Worm (Caenorhabditis elegans): ENCODE data around the gene Y9C9A.13.

The Y9C9A.13 gene

ce11 chrIV:4975995-4976394 is 6.7 kb upstream of the Y9C9A.13 start, which contains the start of gene Y9C9A.16:
TSS of gene Y9C9A.16 (minus strand) at chrIV:4976125.
- TF ChIP-seq unc-55 (GFP tag; optimal IDR thresholded peaks at IDR 0.05), result no peak
- no peak for TF ChIP-seq sox-2 (GFP tag; IDR thresholded peaks at IDR 0.05)
- TF ChIP-seq C38D4.7 (GFP tag; optimal IDR thresholded peaks at IDR 0.05), result no peak
- no peak for TF ChIP-seq elt-2 (tag; optimal IDR thresholded peaks at IDR 0.05)
- no peak for TF ChIP-seq pat-9 (tag; optimal IDR thresholded peaks at IDR 0.05)
- no peak for TF ChIP-seq ref-2 (tag; optimal IDR thresholded peaks at IDR 0.05)
- no peak for TF ChIP-seq zip-5 (tag; optimal IDR thresholded peaks at IDR 0.05)
- TF ChIP-seq pha-4 (tag; optimal IDR thresholded peaks at IDR 0.05), result no peak
- no peak for TF ChIP-seq ets-4 (tag; optimal IDR thresholded peaks at IDR 0.05)
- no peak for TF ChIP-seq C08G9.2 (tag; optimal IDR thresholded peaks at IDR 0.05)
- no peak for TF ChIP-seq ttx-3 (tag; optimal IDR thresholded peaks at IDR 0.05)
- TF ChIP-seq T23F11.4 (GFP tag; optimal IDR thresholded peaks at IDR 0.05), result no peak
- no peak for TF ChIP-seq pax-1 (tag; optimal IDR thresholded peaks at IDR 0.05)
- TF ChIP-seq ahr-1 (tag; optimal IDR thresholded peaks at IDR 0.05), result no peak
- TF ChIP-seq npax-4 (tag; optimal IDR thresholded peaks at IDR 0.05), result no peak
- no peak for TF ChIP-seq eyg-1 (tag; optimal IDR thresholded peaks at IDR 0.05)
- no peak for TF ChIP-seq pha-2 (tag; optimal IDR thresholded peaks at IDR 0.05)
- TF ChIP-seq F13H6.1 (tag; optimal IDR thresholded peaks at IDR 0.05), result no peak

DNA sequence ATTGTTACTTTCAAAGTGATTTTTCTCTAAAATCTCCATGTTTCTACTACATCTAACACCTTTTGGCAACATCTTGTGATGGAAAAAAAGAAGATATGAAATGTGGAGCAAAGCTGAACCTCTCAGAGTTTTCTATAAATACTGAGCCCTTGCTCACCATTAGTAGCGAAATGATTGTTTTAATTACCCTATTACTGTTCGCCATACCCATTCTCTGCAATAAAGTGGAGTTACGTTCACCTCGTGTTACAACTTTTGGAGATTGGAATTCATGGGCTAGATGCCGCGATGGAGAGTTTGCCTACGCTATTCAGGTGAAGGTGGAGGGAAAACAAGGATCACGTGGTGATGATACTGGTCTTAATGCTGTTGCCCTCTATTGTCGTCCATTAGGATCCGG is 5.5 kb downstream of the Y9C9A.13 start, which contains the start of gene txt-3:
txt-3 (plus strand) TSS at position 125 of the 400 bp plus-strand sequence.
- TF ChIP-seq madf-2 (tag; optimal IDR thresholded peaks at IDR 0.05), result no peak
- TF ChIP-seq che-1 (tag; optimal IDR thresholded peaks at IDR 0.05), result no peak

- no peak for TF ChIP-seq ama-1 (optimal IDR thresholded peaks at IDR 0.05)
Observed at ce11 chrIV:4960623-4961022, 8.7 kb downstream of the Y9C9A.13 start, which contains the start of gene str-164. TSS of gene str-164 (plus strand) at chrIV:4960735.

DNA sequence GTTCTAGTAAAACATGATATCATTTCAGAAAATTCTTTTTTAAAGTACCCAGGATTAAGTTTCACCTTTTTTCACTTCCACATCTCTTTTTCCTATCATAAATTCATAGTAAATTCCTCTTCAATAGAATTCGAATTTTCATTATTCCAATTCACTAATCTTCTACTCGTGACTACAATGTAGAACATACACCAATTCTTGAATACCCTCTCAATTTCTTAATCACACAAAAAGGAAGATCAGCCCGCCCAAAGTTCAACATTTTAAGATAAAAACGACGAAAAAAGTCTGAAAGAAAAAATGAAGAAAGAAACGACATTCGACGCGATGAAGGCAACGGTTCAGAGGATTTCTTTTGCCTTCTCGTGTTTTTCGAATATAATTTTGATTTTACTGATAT is 15.4 kb downstream of the Y9C9A.13 start, which contains the start of gene str-163:
str-163 (plus strand) TSS at position 301 of the 400 bp plus-strand sequence.
- TF ChIP-seq ceh-9 (tag; optimal IDR thresholded peaks at IDR 0.05) (no peak), ama-1 (optimal IDR thresholded peaks at IDR 0.05) (no peak), K09A11.1 (tag; optimal IDR thresholded peaks at IDR 0.05; ENCODE audit: insufficient read depth) (no peak), hlh-6 (tag; optimal IDR thresholded peaks at IDR 0.05) (no peak), rnt-1 (tag; optimal IDR thresholded peaks at IDR 0.05) (no peak), ceh-45 (GFP tag; IDR thresholded peaks at IDR 0.05) (no peak), mec-3 (tag; optimal IDR thresholded peaks at IDR 0.05; ENCODE audit: borderline replicate concordance) (no peak), zip-5 (tag; optimal IDR thresholded peaks at IDR 0.05) (no peak), che-1 (tag; optimal IDR thresholded peaks at IDR 0.05) (no peak), unc-42 (tag; optimal IDR thresholded peaks at IDR 0.05) (no peak), dve-1 (tag; optimal IDR thresholded peaks at IDR 0.05) (no peak), ztf-16 (tag; optimal IDR thresholded peaks at IDR 0.05) (no peak), npax-4 (tag; optimal IDR thresholded peaks at IDR 0.05) (no peak), ceh-6 (GFP tag; optimal IDR thresholded peaks at IDR 0.05) (no peak), ref-2 (tag; optimal IDR thresholded peaks at IDR 0.05) (no peak), ceh-30 (tag; optimal IDR thresholded peaks at IDR 0.05) (no peak), ets-4 (tag; optimal IDR thresholded peaks at IDR 0.05) (no peak), sdc-2 (tag; optimal IDR thresholded peaks at IDR 0.05) (no peak), sox-4 (tag; optimal IDR thresholded peaks at IDR 0.05) (no peak), unc-3 (GFP tag; conservative IDR thresholded peaks at IDR 0.05) (no peak), unc-3 (tag; optimal IDR thresholded peaks at IDR 0.05) (no peak)

- TF ChIP-seq eyg-1 (tag; optimal IDR thresholded peaks at IDR 0.05) (no peak), hlh-13 (GFP tag; optimal IDR thresholded peaks at IDR 0.05) (no peak)
Observed at ce11 chrIV:4945771-4946170, 23.5 kb downstream of the Y9C9A.13 start, which contains the start of gene str-169. TSS of gene str-169 (plus strand) at chrIV:4946071.
